Worm (Caenorhabditis elegans) whole organism, L1 larva: ENCODE measurements around the gene hum-6.

Experiments
- C04F5.9 ChIP-seq: sonication (generic microtip); optimal IDR thresholded peaks from 2 replicates; lab custom pipeline; 2016; ENCODE audit warnings: missing genetic modification characterization, missing compliant biosample characterization
- C16A3.4 ChIP-seq: fragments of 150-350 bp; optimal IDR thresholded peaks from 2 replicates; lab custom pipeline; 2014; ENCODE audit warnings: missing biosample characterization, missing genetic modification characterization
- aha-1 ChIP-seq: fragments of 150-350 bp; optimal IDR thresholded peaks from 2 replicates; lab custom pipeline; 2014; ENCODE audit warnings: missing biosample characterization, missing genetic modification characterization
- ama-1 ChIP-seq: fragments of 150-350 bp; optimal IDR thresholded peaks from 2 replicates; lab custom pipeline; 2014
- blmp-1 ChIP-seq: fragments of 150-350 bp; optimal IDR thresholded peaks from 2 replicates; lab custom pipeline; 2014; ENCODE audit warnings: missing biosample characterization, missing genetic modification characterization
- ceh-82 ChIP-seq, 3 experiments: fragments of 150-350 bp in 1 of 3; sonication (generic microtip) in 2 of 3; optimal IDR thresholded peaks; 2 replicates each; lab custom pipeline; 2014 to 2017; ENCODE audit warnings: missing biosample characterization in 3 of 3, missing genetic modification characterization in 3 of 3
- ces-1 ChIP-seq: fragments of 150-350 bp; optimal IDR thresholded peaks from 2 replicates; lab custom pipeline; 2014; ENCODE audit warnings: missing biosample characterization, missing genetic modification reagents, missing genetic modification characterization
- dsc-1 ChIP-seq: sonication (generic microtip); optimal IDR thresholded peaks from 2 replicates; lab custom pipeline; 2016; ENCODE audit warnings: mild to moderate bottlenecking, missing genetic modification characterization, missing compliant biosample characterization
- efl-1 ChIP-seq, 4 experiments: fragments of 150-350 bp; optimal IDR thresholded peaks in 3 of 4; peaks in 1 of 4; 1 replicate in 1 of 4; 2 replicates in 3 of 4; lab custom pipeline; 2014; ENCODE audit warnings: missing biosample characterization in 2 of 4, missing genetic modification characterization in 2 of 4, missing genetic modification reagents in 2 of 4
- egl-27 ChIP-seq, 2 experiments: fragments of 150-350 bp in 1 of 2; sonication (generic microtip); optimal IDR thresholded peaks; 3 replicates each; lab custom pipeline; 2017 to 2018; ENCODE audit warnings: missing biosample characterization in 2 of 2, missing genetic modification characterization in 2 of 2, missing genetic modification reagents in 2 of 2
- elt-2 ChIP-seq: sonication (generic microtip); optimal IDR thresholded peaks from 2 replicates; lab custom pipeline; 2016; ENCODE audit warnings: missing genetic modification characterization, mild to moderate bottlenecking, inconsistent platforms, missing compliant biosample characterization, missing genetic modification reagents
- fkh-4 ChIP-seq: sonication (generic microtip); optimal IDR thresholded peaks from 2 replicates; lab custom pipeline; 2016; ENCODE audit warnings: missing compliant biosample characterization, missing genetic modification characterization, borderline replicate concordance
- fkh-8 ChIP-seq: sonication (generic microtip); optimal IDR thresholded peaks from 2 replicates; lab custom pipeline; 2016; ENCODE audit warnings: mild to moderate bottlenecking, missing genetic modification characterization, missing compliant biosample characterization
- fos-1 ChIP-seq: fragments of 150-350 bp; optimal IDR thresholded peaks from 2 replicates; lab custom pipeline; 2014; ENCODE audit warnings: missing biosample characterization, missing genetic modification characterization
- hlh-17 ChIP-seq: fragments of 200-800 bp; sonication (Bioruptor generic); optimal IDR thresholded peaks from 2 replicates; lab custom pipeline; 2018; ENCODE audit warnings: missing genetic modification characterization, mild to moderate bottlenecking, missing compliant biosample characterization, moderate library complexity, borderline replicate concordance
- hlh-4 ChIP-seq: sonication (generic microtip); optimal IDR thresholded peaks from 2 replicates; lab custom pipeline; 2016; ENCODE audit warnings: mild to moderate bottlenecking, missing genetic modification characterization, missing compliant biosample characterization
- jun-1 ChIP-seq: fragments of 150-350 bp; optimal IDR thresholded peaks from 2 replicates; lab custom pipeline; 2014; ENCODE audit warnings: missing biosample characterization, missing genetic modification reagents, missing genetic modification characterization
- lin-13 ChIP-seq: fragments of 150-350 bp; optimal IDR thresholded peaks from 2 replicates; lab custom pipeline; 2014; ENCODE audit warnings: missing biosample characterization, missing genetic modification reagents, missing genetic modification characterization
- lin-14 ChIP-seq: fragments of 200-800 bp; sonication (Bioruptor generic); optimal IDR thresholded peaks from 2 replicates; lab custom pipeline; 2018; ENCODE audit warnings: mild to moderate bottlenecking, missing genetic modification characterization, moderate library complexity, missing compliant biosample characterization
- lin-35 ChIP-seq, 2 experiments: fragments of 150-350 bp; optimal IDR thresholded peaks; 2 replicates each; lab custom pipeline; 2014; ENCODE audit warnings: missing biosample characterization in 2 of 2, missing genetic modification characterization in 2 of 2, missing genetic modification reagents in 2 of 2
- lir-3 ChIP-seq: sonication (generic microtip); optimal IDR thresholded peaks from 2 replicates; lab custom pipeline; 2016; ENCODE audit warnings: mild to moderate bottlenecking, missing genetic modification characterization, moderate library complexity, missing compliant biosample characterization; ENCODE audit not compliant: poor library complexity
- mab-9 ChIP-seq: fragments of 200-800 bp; sonication (Bioruptor generic); IDR thresholded peaks from 2 replicates; pipeline ENCODE4 v1.3.6; 2022; ENCODE audit warnings: missing genetic modification reagents, missing genetic modification characterization, missing compliant biosample characterization
- mef-2 ChIP-seq: fragments of 150-350 bp; optimal IDR thresholded peaks from 2 replicates; lab custom pipeline; 2014; ENCODE audit warnings: missing biosample characterization, missing genetic modification characterization
- mep-1 ChIP-seq: fragments of 150-350 bp; optimal IDR thresholded peaks from 2 replicates; lab custom pipeline; 2014; ENCODE audit warnings: missing biosample characterization, missing genetic modification characterization
- nhr-11 ChIP-seq: fragments of 150-350 bp; optimal IDR thresholded peaks from 2 replicates; lab custom pipeline; 2014; ENCODE audit warnings: missing biosample characterization, missing genetic modification characterization
- nhr-12 ChIP-seq: sonication (generic microtip); optimal IDR thresholded peaks from 2 replicates; lab custom pipeline; 2017; ENCODE audit warnings: missing biosample characterization, missing genetic modification characterization
- nhr-19 ChIP-seq: fragments of 200-800 bp; sonication (Bioruptor generic); conservative IDR thresholded peaks from 2 replicates; pipeline ENCODE4 v1.3.6; 2022; ENCODE audit warnings: missing genetic modification characterization, missing compliant biosample characterization
- nhr-237 ChIP-seq: fragments of 150-350 bp; optimal IDR thresholded peaks from 2 replicates; lab custom pipeline; 2014; ENCODE audit warnings: missing biosample characterization, missing genetic modification characterization
- nhr-28 ChIP-seq: fragments of 150-350 bp; optimal IDR thresholded peaks from 2 replicates; lab custom pipeline; 2014; ENCODE audit warnings: missing biosample characterization, missing genetic modification characterization
- nhr-77 ChIP-seq: fragments of 150-350 bp; optimal IDR thresholded peaks from 2 replicates; lab custom pipeline; 2014; ENCODE audit warnings: missing biosample characterization, missing genetic modification characterization
- nhr-85 ChIP-seq: sonication (generic microtip); peaks from one replicate; lab custom pipeline; 2016; ENCODE audit warnings: missing genetic modification characterization, inconsistent platforms, missing compliant biosample characterization
- nhr-90 ChIP-seq: sonication (generic microtip); optimal IDR thresholded peaks from 2 replicates; lab custom pipeline; 2016; ENCODE audit warnings: mild to moderate bottlenecking, missing genetic modification characterization, missing compliant biosample characterization; ENCODE audit not compliant: poor library complexity
- pag-3 ChIP-seq: sonication (generic microtip); optimal IDR thresholded peaks from 2 replicates; lab custom pipeline; 2017; ENCODE audit warnings: missing genetic modification characterization, mild to moderate bottlenecking, missing compliant biosample characterization, antibody characterized with exemption, borderline replicate concordance; ENCODE audit not compliant: insufficient read depth
- pax-3 ChIP-seq: fragments of 200-800 bp; sonication (Bioruptor generic); optimal IDR thresholded peaks from 2 replicates; lab custom pipeline; 2018; ENCODE audit warnings: mild to moderate bottlenecking, missing genetic modification characterization, moderate library complexity, missing compliant biosample characterization
- pqm-1 ChIP-seq: sonication (generic microtip); optimal IDR thresholded peaks from 3 replicates; lab custom pipeline; 2017; ENCODE audit warnings: missing biosample characterization, missing genetic modification characterization
- snpc-4 ChIP-seq: fragments of 150-350 bp; optimal IDR thresholded peaks from 2 replicates; lab custom pipeline; 2014; ENCODE audit warnings: missing biosample characterization, missing genetic modification characterization
- sup-37 ChIP-seq: fragments of 200-800 bp; sonication (Bioruptor generic); optimal IDR thresholded peaks from 2 replicates; lab custom pipeline; 2018; ENCODE audit warnings: mild to moderate bottlenecking, missing genetic modification characterization, missing compliant biosample characterization
- swsn-7 ChIP-seq: sonication (generic microtip); optimal IDR thresholded peaks from 2 replicates; lab custom pipeline; 2016; ENCODE audit warnings: missing genetic modification characterization, missing compliant biosample characterization
- tbx-2 ChIP-seq: sonication (generic microtip); optimal IDR thresholded peaks from 2 replicates; lab custom pipeline; 2016; ENCODE audit warnings: missing genetic modification characterization, missing compliant biosample characterization
- tlp-1 ChIP-seq: fragments of 150-350 bp; optimal IDR thresholded peaks from 2 replicates; lab custom pipeline; 2014; ENCODE audit warnings: missing biosample characterization, missing genetic modification characterization
- unc-130 ChIP-seq: fragments of 150-350 bp; optimal IDR thresholded peaks from 2 replicates; lab custom pipeline; 2017; ENCODE audit warnings: missing biosample characterization, missing genetic modification characterization, inconsistent platforms
- unc-30 ChIP-seq: sonication (generic microtip); optimal IDR thresholded peaks from 2 replicates; lab custom pipeline; 2017; ENCODE audit warnings: missing biosample characterization, missing genetic modification characterization
- unc-62 ChIP-seq: fragments of 150-350 bp; optimal IDR thresholded peaks from 2 replicates; lab custom pipeline; 2014; ENCODE audit warnings: missing biosample characterization, missing genetic modification reagents, missing genetic modification characterization
- unc-86 ChIP-seq: sonication (generic microtip); optimal IDR thresholded peaks from 2 replicates; lab custom pipeline; 2016; ENCODE audit warnings: missing genetic modification characterization, missing compliant biosample characterization
- vab-15 ChIP-seq: sonication (generic microtip); optimal IDR thresholded peaks from 2 replicates; lab custom pipeline; 2017; ENCODE audit warnings: missing genotype, mild to moderate bottlenecking, missing genetic modification characterization, missing compliant biosample characterization
- zip-4 ChIP-seq: fragments of 200-800 bp; sonication (Bioruptor generic); optimal IDR thresholded peaks from 2 replicates; lab custom pipeline; 2018; ENCODE audit warnings: mild to moderate bottlenecking, missing genetic modification characterization, moderate library complexity, missing compliant biosample characterization

Gene hum-6

DNA sequence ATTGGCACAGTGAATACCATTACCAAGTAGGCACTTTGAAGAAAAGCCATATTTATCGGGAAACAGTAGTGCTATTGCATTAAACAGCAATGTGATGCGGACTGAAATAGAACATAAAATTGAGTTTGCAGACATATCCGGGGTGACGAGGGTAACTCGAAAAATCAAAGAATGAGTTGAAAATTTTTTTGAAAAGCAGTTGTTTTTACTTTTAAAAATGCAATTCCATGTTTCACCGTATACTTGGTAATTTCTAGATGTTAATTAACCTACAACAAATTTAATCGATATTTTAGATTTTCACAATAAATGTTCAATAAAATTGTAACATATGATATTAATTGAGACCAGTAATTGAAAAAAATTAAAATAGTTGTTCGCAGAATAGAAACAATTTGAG lies 28.6 kb upstream of the hum-6 start, which contains the start of gene AH9.4:
TSS of gene AH9.4 (minus strand) at position 101 of the 400 bp plus-strand sequence.
- TF ChIP-seq C16A3.4 (tag; lab: Kevin White, UChicago) (no peak), hlh-17 (no peak), pax-3 (tag; lab: Kevin White, UChicago) (no peak), fos-1 (tag; lab: Kevin White, UChicago) (no peak), unc-86 (tag; lab: Kevin White, UChicago) (no peak), egl-27 (tag; optimal IDR thresholded peaks at IDR 0.05; lab: Kevin White, UChicago) (no peak), pqm-1 (no peak), vab-15 (tag; lab: Kevin White, UChicago) (no peak), dsc-1 (tag; lab: Kevin White, UChicago) (no peak), unc-30 (tag; lab: Kevin White, UChicago) (no peak), sup-37 (GFP tag; lab: Kevin White, UChicago) (no peak)

DNA sequence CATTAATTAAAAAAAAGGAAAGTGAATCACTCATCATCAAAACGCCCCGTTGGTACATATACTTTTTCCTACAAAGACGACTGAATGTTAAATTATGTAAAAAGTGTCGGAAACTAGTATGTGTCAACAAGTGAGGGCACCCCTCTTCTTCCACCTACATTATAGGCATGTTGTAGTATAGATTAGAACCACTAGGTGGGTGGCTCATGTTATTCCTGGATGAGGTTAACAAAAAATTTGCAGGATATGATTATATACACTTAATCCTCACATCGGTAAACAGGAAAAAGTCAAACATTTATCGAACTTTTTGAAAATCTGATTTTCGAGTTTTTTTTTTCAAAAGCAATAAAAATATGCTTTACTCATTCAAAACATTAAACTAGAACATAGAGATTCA lies 26.9 kb upstream of the hum-6 start:
- TF ChIP-seq nhr-12 (tag; lab: Kevin White, UChicago) = no peak
- TF ChIP-seq lin-35 (GFP tag; optimal IDR thresholded peaks at IDR 0.05; lab: Kevin White, UChicago) = no peak
- no peak for TF ChIP-seq efl-1 (optimal IDR thresholded peaks at IDR 0.05; lab: Kevin White, UChicago)
- peak in 1 of 2 experiments; percentile 67 for TF ChIP-seq efl-1 (GFP tag; optimal IDR thresholded peaks at IDR 0.05 in 1 of 2; lab: Kevin White, UChicago)
- TF ChIP-seq swsn-7 (tag; lab: Kevin White, UChicago) = no peak
- peak; percentile 44 for TF ChIP-seq nhr-85 (tag; lab: Kevin White, UChicago)

DNA sequence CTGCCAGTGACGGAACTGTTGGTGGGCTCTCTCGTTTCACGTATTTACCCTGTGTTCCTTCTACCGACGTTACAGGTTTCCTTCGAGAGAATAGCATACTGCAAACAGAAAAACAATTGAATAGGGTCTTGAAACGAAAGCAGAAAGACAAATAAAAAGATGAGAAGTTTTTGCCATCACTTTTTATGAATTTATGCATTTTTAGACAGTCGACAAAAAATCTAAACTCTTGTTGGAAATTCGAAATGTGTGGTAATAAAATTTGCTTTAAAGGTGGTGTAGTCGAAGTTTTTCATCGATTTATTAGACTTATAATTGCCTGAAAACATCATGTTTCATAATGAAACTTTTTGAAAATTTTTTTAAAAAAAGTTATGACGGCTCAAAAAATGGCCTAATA lies 15.8 kb upstream of the hum-6 start, which contains the start of gene sav-1:
TSS of gene sav-1 (minus strand) at position 101 of the 400 bp plus-strand sequence.
- no peak for TF ChIP-seq mep-1 (tag; lab: Kevin White, UChicago)
- TF ChIP-seq nhr-77 = no peak
- no peak for TF ChIP-seq aha-1 (tag; lab: Kevin White, UChicago)
- no peak for TF ChIP-seq ama-1 (lab: Kevin White, UChicago)
- no peak for TF ChIP-seq pqm-1
- TF ChIP-seq lin-13 (GFP tag; lab: Kevin White, UChicago) = no peak
- TF ChIP-seq mef-2 (tag; lab: Kevin White, UChicago) = no peak
- no peak for TF ChIP-seq nhr-28 (tag; lab: Kevin White, UChicago)
- TF ChIP-seq elt-2 (tag; lab: Kevin White, UChicago) = no peak
- TF ChIP-seq ces-1 (GFP tag; lab: Kevin White, UChicago) = no peak
- no peak for TF ChIP-seq unc-130 (tag; lab: Kevin White, UChicago)
- TF ChIP-seq sup-37 (GFP tag; lab: Kevin White, UChicago) = no peak
- no peak for TF ChIP-seq C04F5.9
- TF ChIP-seq pag-3 = no peak
- TF ChIP-seq nhr-90 (tag; lab: Kevin White, UChicago) = no peak
- no peak for TF ChIP-seq fos-1 (tag; lab: Kevin White, UChicago)
- no peak for TF ChIP-seq fkh-4 (tag; lab: Kevin White, UChicago)
- no peak for TF ChIP-seq pax-3 (tag; lab: Kevin White, UChicago)
- TF ChIP-seq unc-62 (GFP tag; lab: Kevin White, UChicago) = no peak

- no peak for TF ChIP-seq ceh-82 (tag; optimal IDR thresholded peaks at IDR 0.05; lab: Kevin White, UChicago)
- no peak for TF ChIP-seq fos-1 (tag; lab: Kevin White, UChicago)
- no peak for TF ChIP-seq aha-1 (tag; lab: Kevin White, UChicago)
- no peak for TF ChIP-seq unc-130 (tag; lab: Kevin White, UChicago)
- TF ChIP-seq mef-2 (tag; lab: Kevin White, UChicago) = no peak
- TF ChIP-seq snpc-4 (tag; lab: Kevin White, UChicago) = no peak
- no peak for TF ChIP-seq unc-62 (GFP tag; lab: Kevin White, UChicago)
- no peak for TF ChIP-seq nhr-77
- no peak for TF ChIP-seq fkh-8
- TF ChIP-seq jun-1 = no peak
- TF ChIP-seq nhr-19 (GFP tag; lab: Robert Waterston, UW) = no peak
- TF ChIP-seq sup-37 (GFP tag; lab: Kevin White, UChicago) = no peak
- TF ChIP-seq tlp-1 (tag; lab: Kevin White, UChicago) = no peak
- no peak for TF ChIP-seq hlh-4 (tag; lab: Kevin White, UChicago)
- TF ChIP-seq lin-14 = peak; percentile 80
- no peak for TF ChIP-seq zip-4 (GFP tag; lab: Kevin White, UChicago)
- TF ChIP-seq swsn-7 (tag; lab: Kevin White, UChicago) = no peak
- no peak for TF ChIP-seq nhr-237 (tag; lab: Kevin White, UChicago)
- TF ChIP-seq pax-3 (tag; lab: Kevin White, UChicago) = no peak
- TF ChIP-seq nhr-28 (tag; lab: Kevin White, UChicago) = no peak
- TF ChIP-seq blmp-1 (tag; lab: Kevin White, UChicago) = peak; percentile 50
- peak; percentile 73 for TF ChIP-seq nhr-85 (tag; lab: Kevin White, UChicago)
- no peak for TF ChIP-seq lir-3 (tag; lab: Kevin White, UChicago)
- no peak for TF ChIP-seq tbx-2 (tag; lab: Kevin White, UChicago)
- no peak for TF ChIP-seq mab-9 (GFP tag; lab: Robert Waterston, UW)
- no peak for TF ChIP-seq nhr-11 (tag; lab: Kevin White, UChicago)
These were observed 14.9 kb upstream of the hum-6 start for ce11 chrX:2287977-2288387.
